Worm (Caenorhabditis elegans) whole organism, young adult: ENCODE measurements around the gene C52B9.10.

Experiments
- F10E7.11 ChIP-seq: sonication (generic microtip); optimal IDR thresholded peaks from 2 replicates; lab custom pipeline; 2017; ENCODE audit warnings: mild to moderate bottlenecking, missing genetic modification characterization, moderate library complexity, missing compliant biosample characterization
- ama-1 ChIP-seq, 3 experiments: fragments of 150-350 bp in 1 of 3; sonication (generic microtip) in 2 of 3; optimal IDR thresholded peaks; 2 replicates each; lab custom pipeline; 2014 to 2018; ENCODE audit warnings: missing biosample characterization in 2 of 3, missing genetic modification characterization in 2 of 3, missing genetic modification reagents in 2 of 3
- attf-3 ChIP-seq: fragments of 200-800 bp; sonication (Bioruptor generic); conservative IDR thresholded peaks from 2 replicates; pipeline ENCODE4 v1.3.6; 2022; ENCODE audit warnings: missing genetic modification reagents, missing genetic modification characterization, missing compliant biosample characterization
- ccch-3 ChIP-seq: fragments of 200-800 bp; sonication (Bioruptor generic); optimal IDR thresholded peaks from 2 replicates; lab custom pipeline; 2018; ENCODE audit warnings: mild to moderate bottlenecking, missing genetic modification characterization, missing compliant biosample characterization
- ceh-79 ChIP-seq: sonication (generic microtip); optimal IDR thresholded peaks from 2 replicates; lab custom pipeline; 2017; ENCODE audit warnings: mild to moderate bottlenecking, missing genetic modification characterization, missing compliant biosample characterization
- die-1 ChIP-seq: sonication (generic microtip); optimal IDR thresholded peaks from 2 replicates; lab custom pipeline; 2016; ENCODE audit warnings: missing genotype, mild to moderate bottlenecking, missing genetic modification characterization, missing compliant biosample characterization
- lin-40 ChIP-seq: sonication (generic microtip); optimal IDR thresholded peaks from 2 replicates; lab custom pipeline; 2016; ENCODE audit warnings: missing genetic modification characterization, mild to moderate bottlenecking, missing compliant biosample characterization, missing genotype, missing genetic modification reagents
- mxl-1 ChIP-seq: sonication (generic microtip); optimal IDR thresholded peaks from 2 replicates; lab custom pipeline; 2016; ENCODE audit warnings: missing genetic modification characterization, missing compliant biosample characterization
- nhr-27 ChIP-seq: fragments of 200-800 bp; sonication (Bioruptor generic); optimal IDR thresholded peaks from 2 replicates; lab custom pipeline; 2018; ENCODE audit warnings: mild to moderate bottlenecking, missing genetic modification characterization, moderate library complexity, missing compliant biosample characterization
- pha-4 ChIP-seq: fragments of 150-350 bp; sonication (generic microtip); optimal IDR thresholded peaks from 2 replicates; lab custom pipeline; 2014; ENCODE audit warnings: missing biosample characterization, missing genetic modification reagents, missing genetic modification characterization
- snpc-4 ChIP-seq, 5 experiments: fragments of 150-350 bp in 1 of 5; sonication (generic microtip) in 4 of 5; optimal IDR thresholded peaks; 2 replicates each; lab custom pipeline; 2014 to 2018; ENCODE audit warnings: missing genetic modification characterization in 5 of 5, missing biosample characterization in 3 of 5, antibody characterized with exemption in 2 of 5, mild to moderate bottlenecking in 2 of 5, missing compliant biosample characterization in 2 of 5, missing genotype in 2 of 5, moderate library complexity in 2 of 5, missing genetic modification reagents in 1 of 5
- unc-62 ChIP-seq: fragments of 150-350 bp; optimal IDR thresholded peaks from 2 replicates; lab custom pipeline; 2014; ENCODE audit warnings: missing biosample characterization, missing genetic modification reagents, missing genetic modification characterization
- xnd-1 ChIP-seq: sonication (generic microtip); optimal IDR thresholded peaks from 2 replicates; lab custom pipeline; 2016; ENCODE audit warnings: missing genotype, missing genetic modification reagents, missing genetic modification characterization, missing compliant biosample characterization
- ztf-26 ChIP-seq: sonication (generic microtip); optimal IDR thresholded peaks from 2 replicates; lab custom pipeline; 2017; ENCODE audit warnings: missing genetic modification characterization, missing compliant biosample characterization

- TF ChIP-seq die-1 (tag; lab: Kevin White, UChicago) (no peak), unc-62 (GFP tag; lab: Kevin White, UChicago) (no peak), snpc-4 (GFP tag; optimal IDR thresholded peaks at IDR 0.05; lab: Kevin White, UChicago) (no peak), snpc-4 (tag; optimal IDR thresholded peaks at IDR 0.05; lab: Kevin White, UChicago) (no peak), mxl-1 (tag; lab: Kevin White, UChicago) (no peak), ama-1 (optimal IDR thresholded peaks at IDR 0.05; lab: Kevin White, UChicago) (no peak), ama-1 (GFP tag; optimal IDR thresholded peaks at IDR 0.05; lab: Kevin White, UChicago) (no peak), ccch-3 (no peak), ztf-26 (tag; lab: Kevin White, UChicago) (no peak), attf-3 (no peak), xnd-1 (tag; lab: Kevin White, UChicago) (no peak), ceh-79 (no peak), nhr-27 (tag; lab: Kevin White, UChicago) (no peak), pha-4 (tag; lab: Kevin White, UChicago) (no peak), lin-40 (tag; lab: Kevin White, UChicago) (no peak), F10E7.11 (tag; lab: Kevin White, UChicago) (no peak)
Observed at ce11 chrX:4317095-4317494, 43.4 kb downstream of the C52B9.10 start.
